Fruit fly (Drosophila melanogaster): ENCODE measurements around the gene CG33648.
A peak's percentile ranks its signal among the peaks of the same experiment; 100 is the strongest.

The CG33648 gene

DNA sequence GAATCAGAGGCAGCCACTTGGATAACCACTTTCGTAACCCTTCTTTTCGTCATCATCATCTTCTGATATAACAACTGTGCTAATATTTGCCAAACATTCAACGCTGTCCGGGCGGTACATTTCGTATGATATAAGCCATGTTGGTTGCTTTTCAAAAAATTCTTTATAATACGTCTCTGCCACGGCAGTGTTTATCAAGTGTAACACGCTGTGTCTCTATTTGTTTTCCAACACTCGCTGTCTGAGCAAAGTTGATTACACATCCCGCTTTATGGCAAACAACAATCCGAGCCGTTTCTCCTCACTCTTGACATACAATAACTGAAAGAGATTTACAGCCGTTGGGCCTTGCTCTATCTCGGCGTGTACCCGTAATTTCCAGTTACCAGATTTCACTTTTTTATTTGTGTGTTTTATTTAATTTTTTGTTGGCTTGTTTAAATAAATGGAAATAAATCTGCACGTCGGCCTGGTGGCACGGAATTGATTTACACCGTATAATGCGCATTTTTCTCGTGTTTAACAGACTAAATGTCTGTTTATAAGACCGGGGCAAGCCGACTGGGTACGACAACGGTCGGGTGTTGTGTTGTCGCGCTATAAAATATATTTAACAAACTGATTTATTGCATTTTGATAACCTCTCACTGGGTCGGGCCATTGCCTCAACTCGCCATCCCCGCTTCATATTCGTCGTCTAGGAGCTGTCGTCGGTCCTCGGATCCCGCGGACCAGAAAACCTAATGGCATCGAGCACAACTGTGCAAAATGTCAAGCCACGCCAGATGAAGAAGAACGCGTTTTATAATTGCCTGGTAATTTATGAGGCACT, 18.9 kb upstream of the CG33648 start (continued):
- peak; percentile 88 for TF ChIP-seq seq (GFP tag; IDR thresholded peaks at IDR 0.05)
- peak; percentile 56 for TF ChIP-seq ind (GFP tag; optimal IDR thresholded peaks at IDR 0.05)
- peak; percentile 92 for TF ChIP-seq CG15696 (tag; optimal IDR thresholded peaks at IDR 0.05)
- TF ChIP-seq CG7372 (GFP tag; IDR thresholded peaks at IDR 0.05): peak; percentile 73
- no peak for TF ChIP-seq tna (GFP tag; IDR thresholded peaks at IDR 0.05; ENCODE audit: partially characterized antibody)
- TF ChIP-seq Dref (GFP tag; IDR thresholded peaks at IDR 0.05): peak; percentile 32; the same call in 1 of the 2 replicates
- TF ChIP-seq CG30431 (GFP tag; optimal IDR thresholded peaks at IDR 0.05): peak; percentile 74
- peak; percentile 57 for TF ChIP-seq fd96Cb (tag; optimal IDR thresholded peaks at IDR 0.05)
- TF ChIP-seq Nf-YA (GFP tag; IDR thresholded peaks at IDR 0.05): peak; percentile 88
- TF ChIP-seq CG9215 (GFP tag; IDR thresholded peaks at IDR 0.05): no peak
- peak; percentile 87 for TF ChIP-seq CG10462 (GFP tag; optimal IDR thresholded peaks at IDR 0.05)
- TF ChIP-seq CG14965 (GFP tag; optimal IDR thresholded peaks at IDR 0.05; ENCODE audit: borderline replicate concordance): peak; percentile 78
- no peak for TF ChIP-seq usp (GFP tag; optimal IDR thresholded peaks at IDR 0.05)
- peak; percentile 90 for TF ChIP-seq YL-1 (GFP tag; optimal IDR thresholded peaks at IDR 0.05)
- TF ChIP-seq ap (GFP tag; IDR thresholded peaks at IDR 0.05): peak; percentile 68; the same call in 1 of the 2 replicates
- no peak for TF ChIP-seq nerfin-2 (GFP tag; IDR thresholded peaks at IDR 0.05; ENCODE audit: partially characterized antibody)
- TF ChIP-seq CG18764 (GFP tag; optimal IDR thresholded peaks at IDR 0.05): peak; percentile 86
- peak; percentile 82 for TF ChIP-seq ERR (GFP tag; optimal IDR thresholded peaks at IDR 0.05)
- no peak for TF ChIP-seq HLH4C (GFP tag; IDR thresholded peaks at IDR 0.05; ENCODE audit: partially characterized antibody)
- no peak for TF ChIP-seq BEAF-32 (GFP tag; optimal IDR thresholded peaks at IDR 0.05)
- TF ChIP-seq sima (GFP tag; optimal IDR thresholded peaks at IDR 0.05): peak; percentile 55
- TF ChIP-seq zen (tag; optimal IDR thresholded peaks at IDR 0.05): peak; percentile 77
- TF ChIP-seq CG11560 (tag; IDR thresholded peaks at IDR 0.05): peak; percentile 44; the same call in 1 of the 3 replicates
- TF ChIP-seq ken (GFP tag; IDR thresholded peaks at IDR 0.05): peak; percentile 68; the same call in 2 of the 3 replicates
- TF ChIP-seq vvl (GFP tag; IDR thresholded peaks at IDR 0.05): peak; percentile 86
- peak; percentile 20; the same call in 1 of the 2 replicates for TF ChIP-seq ttk (GFP tag; IDR thresholded peaks at IDR 0.05)
- peak; percentile 85 for TF ChIP-seq CG12104 (GFP tag; optimal IDR thresholded peaks at IDR 0.05)
- TF ChIP-seq hkb (optimal IDR thresholded peaks at IDR 0.05): no peak
- peak; percentile 85 for TF ChIP-seq hkb (GFP tag; IDR thresholded peaks at IDR 0.05)
- TF ChIP-seq sens (GFP tag): peak; percentile 99
- TF ChIP-seq tgo (GFP tag; IDR thresholded peaks at IDR 0.05): peak; percentile 57; the same call in 2 of the 3 replicates
- no peak for TF ChIP-seq pita (GFP tag; optimal IDR thresholded peaks at IDR 0.05)
- TF ChIP-seq CG34422 (GFP tag; IDR thresholded peaks at IDR 0.05): peak; percentile 63; the same call in 1 of the 3 replicates
- TF ChIP-seq wor (GFP tag; IDR thresholded peaks at IDR 0.05): 0 out of 2 replicates have a peak, but pooled peaks have one; percentile 15
- TF ChIP-seq crc (GFP tag; optimal IDR thresholded peaks at IDR 0.05): peak; percentile 84
- TF ChIP-seq tll (GFP tag; optimal IDR thresholded peaks at IDR 0.05): peak in 1 of 2 experiments; percentile 78
- no peak for TF ChIP-seq CG2129 (GFP tag; IDR thresholded peaks at IDR 0.05; ENCODE audit: partially characterized antibody)
- peak; percentile 82 for TF ChIP-seq Six4 (GFP tag; optimal IDR thresholded peaks at IDR 0.05)
- TF ChIP-seq TFAM (GFP tag; optimal IDR thresholded peaks at IDR 0.05): peak; percentile 28
- no peak for TF ChIP-seq esg (GFP tag; conservative IDR thresholded peaks at IDR 0.05)
- TF ChIP-seq HLH3B (GFP tag; IDR thresholded peaks at IDR 0.05): peak; percentile 82; the same call in 1 of the 2 replicates
- peak; percentile 93 for TF ChIP-seq MTF-1 (GFP tag; optimal IDR thresholded peaks at IDR 0.05; ENCODE audit: borderline replicate concordance)
- TF ChIP-seq Meics (GFP tag; optimal IDR thresholded peaks at IDR 0.05): peak; percentile 90
- TF ChIP-seq CG1024 (GFP tag; IDR thresholded peaks at IDR 0.05): peak; percentile 69
- TF ChIP-seq Tbp (GFP tag; optimal IDR thresholded peaks at IDR 0.05): no peak
- TF ChIP-seq CHES-1-like (GFP tag; optimal IDR thresholded peaks at IDR 0.05): peak; percentile 93
- TF ChIP-seq CG4424 (GFP tag; optimal IDR thresholded peaks at IDR 0.05): peak; percentile 74
- peak; percentile 71 for TF ChIP-seq CG7928 (GFP tag; optimal IDR thresholded peaks at IDR 0.05)
- TF ChIP-seq CG16813 (GFP tag; IDR thresholded peaks at IDR 0.05; ENCODE audit: partially characterized antibody): no peak

All from whole organism, embryonic.